Fruit fly (Drosophila melanogaster) whole organism, embryonic: ENCODE results near the gene Tim8.

Experiments
- B-H1 ChIP-seq: fragments of 200-800 bp; sonication (Bioruptor generic); IDR thresholded peaks from 3 replicates; pipeline ENCODE4 v1.3.6; 2022; ENCODE audit warnings: missing biosample characterization, missing genetic modification characterization
- CG10366 ChIP-seq: fragments of 200-800 bp; sonication (Bioruptor generic); IDR thresholded peaks from 2 replicates; pipeline ENCODE4 v1.3.6; 2022; ENCODE audit warnings: missing biosample characterization, missing genetic modification characterization
- CG11456 ChIP-seq: fragments of 200-800 bp; sonication (Bioruptor generic); IDR thresholded peaks from 3 replicates; pipeline ENCODE4 v1.3.6; 2022; ENCODE audit warnings: missing biosample characterization, missing genetic modification characterization
- CG12104 ChIP-seq: fragments of 200-800 bp; sonication (Bioruptor generic); optimal IDR thresholded peaks from 3 replicates; lab custom pipeline; 2016; ENCODE audit warnings: missing biosample characterization, missing genetic modification characterization
- CG15269 ChIP-seq: fragments of 200-800 bp; sonication (Bioruptor generic); optimal IDR thresholded peaks from 2 replicates; lab custom pipeline; 2018; ENCODE audit warnings: missing biosample characterization, mild to moderate bottlenecking, missing genetic modification characterization, moderate library complexity
- CG1832 ChIP-seq: fragments of 200-800 bp; sonication (Bioruptor generic); optimal IDR thresholded peaks from 2 replicates; lab custom pipeline; 2017; ENCODE audit warnings: missing biosample characterization, mild to moderate bottlenecking, missing genetic modification characterization, inconsistent platforms
- CG2678 ChIP-seq: fragments of 200-800 bp; sonication (Bioruptor generic); optimal IDR thresholded peaks from 3 replicates; lab custom pipeline; 2019; ENCODE audit warnings: missing biosample characterization, mild to moderate bottlenecking, missing genetic modification characterization, moderate library complexity
- CG2712 ChIP-seq: fragments of 200-800 bp; optimal IDR thresholded peaks from 3 replicates; lab custom pipeline; 2019; ENCODE audit warnings: missing biosample characterization, mild to moderate bottlenecking, missing genetic modification characterization, moderate library complexity
- CG31365 ChIP-seq: fragments of 200-800 bp; sonication (Bioruptor generic); optimal IDR thresholded peaks from 2 replicates; lab custom pipeline; 2018; ENCODE audit warnings: missing biosample characterization, mild to moderate bottlenecking, missing genetic modification characterization
- CG31388 ChIP-seq: fragments of 200-800 bp; sonication (Bioruptor generic); optimal IDR thresholded peaks from 2 replicates; lab custom pipeline; 2016; ENCODE audit warnings: missing biosample characterization, missing genetic modification characterization
- CG3847 ChIP-seq: fragments of 200-800 bp; sonication (Bioruptor generic); IDR thresholded peaks from 2 replicates; pipeline ENCODE4 v1.3.6; 2022; ENCODE audit warnings: missing biosample characterization, missing genetic modification characterization
- CG42726 ChIP-seq: fragments of 200-800 bp; sonication (Bioruptor generic); IDR thresholded peaks from 2 replicates; pipeline ENCODE4 v1.3.6; 2022; ENCODE audit warnings: missing biosample characterization, missing genetic modification characterization; ENCODE audit not compliant: partially characterized antibody
- CG4328 ChIP-seq: fragments of 200-800 bp; sonication (Bioruptor generic); optimal IDR thresholded peaks from 3 replicates; lab custom pipeline; 2017; ENCODE audit warnings: missing biosample characterization, missing genetic modification reagents, missing genetic modification characterization
- CG6813 ChIP-seq: fragments of 200-800 bp; sonication (Bioruptor generic); optimal IDR thresholded peaks from 2 replicates; lab custom pipeline; 2017; ENCODE audit warnings: missing biosample characterization, missing genetic modification characterization, mild to moderate bottlenecking, moderate library complexity, missing genetic modification reagents
- CG7271 ChIP-seq: fragments of 200-800 bp; sonication (Bioruptor generic); optimal IDR thresholded peaks from 2 replicates; lab custom pipeline; 2018; ENCODE audit warnings: missing biosample characterization, mild to moderate bottlenecking, missing genetic modification characterization, moderate library complexity
- CG9437 ChIP-seq: fragments of 200-800 bp; sonication (Bioruptor generic); optimal IDR thresholded peaks from 2 replicates; lab custom pipeline; 2018; ENCODE audit warnings: missing biosample characterization, mild to moderate bottlenecking, missing genetic modification characterization
- D19A ChIP-seq: fragments of 200-800 bp; optimal IDR thresholded peaks from 3 replicates; lab custom pipeline; 2019; ENCODE audit warnings: missing biosample characterization, mild to moderate bottlenecking, missing genetic modification characterization, moderate library complexity
- Dad ChIP-seq: fragments of 200-800 bp; sonication (Bioruptor generic); optimal IDR thresholded peaks from 3 replicates; lab custom pipeline; 2016; ENCODE audit warnings: missing biosample characterization, missing genetic modification characterization
- Dek ChIP-seq: fragments of 200-800 bp; sonication (Bioruptor generic); optimal IDR thresholded peaks from 3 replicates; lab custom pipeline; 2019; ENCODE audit warnings: missing biosample characterization, mild to moderate bottlenecking, missing genetic modification characterization, moderate library complexity
- GATAe ChIP-seq: fragments of 200-800 bp; sonication (Bioruptor generic); conservative IDR thresholded peaks from 2 replicates; pipeline ENCODE4 v1.3.6; 2022; ENCODE audit warnings: missing biosample characterization, missing genetic modification characterization
- HLH4C ChIP-seq: fragments of 200-800 bp; sonication (Bioruptor generic); IDR thresholded peaks from 3 replicates; pipeline ENCODE4 v1.3.6; 2022; ENCODE audit warnings: missing biosample characterization, missing genetic modification characterization; ENCODE audit not compliant: partially characterized antibody
- Hmx ChIP-seq: fragments of 200-800 bp; sonication (Bioruptor generic); optimal IDR thresholded peaks from 2 replicates; lab custom pipeline; 2016; ENCODE audit warnings: missing biosample characterization, missing genetic modification characterization
- Hsf ChIP-seq: fragments of 200-800 bp; sonication (Bioruptor generic); optimal IDR thresholded peaks from 3 replicates; lab custom pipeline; 2016; ENCODE audit warnings: missing biosample characterization, missing genetic modification characterization
- Nf-YC ChIP-seq: fragments of 200-800 bp; optimal IDR thresholded peaks from 3 replicates; lab custom pipeline; 2019; ENCODE audit warnings: missing biosample characterization, mild to moderate bottlenecking, missing genetic modification characterization, moderate library complexity
- Sry-δ ChIP-seq: fragments of 200-800 bp; sonication (Bioruptor generic); optimal IDR thresholded peaks from 2 replicates; lab custom pipeline; 2016; ENCODE audit warnings: missing biosample characterization, missing genetic modification characterization
- Xrp1 ChIP-seq: fragments of 200-800 bp; sonication (Bioruptor generic); IDR thresholded peaks from 2 replicates; pipeline ENCODE4 v1.3.6; 2022; ENCODE audit warnings: missing biosample characterization, missing genetic modification characterization
- ab ChIP-seq: fragments of 200-800 bp; sonication (Bioruptor generic); optimal IDR thresholded peaks from 2 replicates; lab custom pipeline; 2016; ENCODE audit warnings: missing biosample characterization, missing genetic modification characterization
- abd-A ChIP-seq: fragments of 200-800 bp; sonication (Bioruptor generic); optimal IDR thresholded peaks from 3 replicates; lab custom pipeline; 2019; ENCODE audit warnings: missing biosample characterization, mild to moderate bottlenecking, missing genetic modification characterization, moderate library complexity
- ap ChIP-seq: fragments of 200-800 bp; sonication (Bioruptor generic); IDR thresholded peaks from 2 replicates; pipeline ENCODE4 v1.3.6; 2022; ENCODE audit warnings: missing biosample characterization, missing genetic modification characterization
- croc ChIP-seq: fragments of 200-800 bp; sonication (Bioruptor generic); conservative IDR thresholded peaks from 3 replicates; pipeline ENCODE4 v1.3.6; 2022; ENCODE audit warnings: missing biosample characterization, missing genetic modification characterization
- crp ChIP-seq, 2 experiments: fragments of 200-800 bp; sonication (Bioruptor generic); optimal IDR thresholded peaks; 2 replicates in 1 of 2; 3 replicates in 1 of 2; lab custom pipeline; 2017; ENCODE audit warnings: missing biosample characterization in 2 of 2, missing genetic modification characterization in 2 of 2, mild to moderate bottlenecking in 1 of 2, moderate library complexity in 1 of 2
- cwo ChIP-seq: fragments of 200-800 bp; sonication (Bioruptor generic); optimal IDR thresholded peaks from 3 replicates; lab custom pipeline; 2017; ENCODE audit warnings: missing biosample characterization, missing genetic modification characterization, mild to moderate bottlenecking, moderate library complexity, missing genetic modification reagents
- danr ChIP-seq: fragments of 200-800 bp; sonication (Bioruptor generic); IDR thresholded peaks from 2 replicates; pipeline ENCODE4 v1.3.6; 2022; ENCODE audit warnings: missing biosample characterization, missing genetic modification characterization
- dysf ChIP-seq: fragments of 200-800 bp; sonication (Bioruptor generic); IDR thresholded peaks from 3 replicates; pipeline ENCODE4 v1.3.6; 2022; ENCODE audit warnings: missing biosample characterization, missing genetic modification characterization
- ems ChIP-seq: fragments of 200-800 bp; sonication (Bioruptor generic); optimal IDR thresholded peaks from 3 replicates; lab custom pipeline; 2016; ENCODE audit warnings: missing biosample characterization, missing genetic modification characterization
- esg ChIP-seq: fragments of 200-800 bp; sonication (Bioruptor generic); conservative IDR thresholded peaks from 2 replicates; pipeline ENCODE4 v1.3.6; 2022; ENCODE audit warnings: missing biosample characterization, missing genetic modification characterization
- gcm ChIP-seq: fragments of 200-800 bp; sonication (Bioruptor generic); optimal IDR thresholded peaks from 2 replicates; lab custom pipeline; 2019; ENCODE audit warnings: missing biosample characterization, mild to moderate bottlenecking, missing genetic modification characterization, moderate library complexity
- gem ChIP-seq: fragments of 200-800 bp; sonication (Bioruptor generic); optimal IDR thresholded peaks from 2 replicates; lab custom pipeline; 2019; ENCODE audit warnings: missing biosample characterization, mild to moderate bottlenecking, missing genetic modification characterization, moderate library complexity
- h ChIP-seq: fragments of >200 bp; optimal IDR thresholded peaks from 2 replicates; lab custom pipeline; 2017
- hth ChIP-seq: fragments of >200 bp; optimal IDR thresholded peaks from 2 replicates; lab custom pipeline; 2017; ENCODE audit warnings: inconsistent platforms
- kay ChIP-seq: fragments of 200-800 bp; sonication (Bioruptor generic); optimal IDR thresholded peaks from 2 replicates; lab custom pipeline; 2016; ENCODE audit warnings: missing biosample characterization, missing genetic modification characterization
- lilli ChIP-seq: fragments of 200-800 bp; sonication (Bioruptor generic); optimal IDR thresholded peaks from 3 replicates; lab custom pipeline; 2016; ENCODE audit warnings: missing biosample characterization, missing genetic modification characterization
- lola ChIP-seq, 3 experiments: fragments of >200 bp in 2 of 3; fragments of 200-800 bp in 1 of 3; sonication (Bioruptor generic) in 1 of 3; optimal IDR thresholded peaks; 2 replicates each; lab custom pipeline; 2017 to 2019; ENCODE audit warnings: missing biosample characterization in 3 of 3, missing genetic modification characterization in 3 of 3, mild to moderate bottlenecking in 1 of 3, moderate library complexity in 1 of 3
- luna ChIP-seq: fragments of 200-800 bp; sonication (Bioruptor generic); optimal IDR thresholded peaks from 2 replicates; lab custom pipeline; 2016; ENCODE audit warnings: missing biosample characterization, missing genetic modification characterization
- odd ChIP-seq: fragments of 200-800 bp; sonication (Bioruptor generic); optimal IDR thresholded peaks from 2 replicates; lab custom pipeline; 2017; ENCODE audit warnings: missing biosample characterization, mild to moderate bottlenecking, missing genetic modification characterization
- pnt ChIP-seq: fragments of 200-800 bp; sonication (Bioruptor generic); optimal IDR thresholded peaks from 3 replicates; lab custom pipeline; 2016; ENCODE audit warnings: missing biosample characterization, missing genetic modification characterization
- sna ChIP-seq: fragments of 200-800 bp; sonication (Bioruptor generic); IDR thresholded peaks from 2 replicates; pipeline ENCODE4 v1.3.6; 2022; ENCODE audit warnings: missing biosample characterization, missing genetic modification characterization; ENCODE audit not compliant: partially characterized antibody
- sob ChIP-seq: fragments of 200-800 bp; sonication (Bioruptor generic); IDR thresholded peaks from 2 replicates; pipeline ENCODE4 v1.3.6; 2022; ENCODE audit warnings: missing biosample characterization, missing genetic modification characterization
- tup ChIP-seq: fragments of 200-800 bp; sonication (Bioruptor generic); optimal IDR thresholded peaks from 2 replicates; lab custom pipeline; 2016; ENCODE audit warnings: missing biosample characterization, mild to moderate bottlenecking, missing genetic modification characterization, moderate library complexity
- unc-4 ChIP-seq: fragments of 200-800 bp; sonication (Bioruptor generic); IDR thresholded peaks from 2 replicates; pipeline ENCODE4 v1.3.6; 2022; ENCODE audit warnings: missing biosample characterization, missing genetic modification characterization; ENCODE audit not compliant: partially characterized antibody
- wdn ChIP-seq: fragments of 200-800 bp; sonication (Bioruptor generic); IDR thresholded peaks from 2 replicates; pipeline ENCODE4 v1.3.6; 2022; ENCODE audit warnings: missing biosample characterization, missing genetic modification characterization

Gene Tim8

DNA sequence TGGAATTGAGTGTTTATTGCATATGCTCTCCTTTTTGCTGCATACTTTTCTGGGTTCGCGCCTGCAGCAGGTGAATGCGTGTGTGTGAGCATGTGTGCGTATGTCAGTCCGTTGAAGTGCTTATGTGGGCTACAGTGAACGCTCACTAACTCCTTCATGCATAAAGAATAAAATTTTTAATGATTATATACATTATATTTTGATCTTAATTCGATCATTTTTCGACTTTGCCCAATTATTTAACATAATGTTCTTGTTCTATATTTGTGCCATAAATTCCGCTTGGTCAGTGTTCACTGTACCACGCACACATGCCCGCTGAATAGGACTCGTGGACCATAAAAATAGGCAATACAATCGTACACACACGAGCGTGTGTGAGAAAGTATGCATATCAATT lies 2.5 kb downstream of the Tim8 start (continued):
- TF ChIP-seq danr (GFP tag; lab: Robert Waterston, UW): no peak
- no peak for TF ChIP-seq CG7271 (tag; lab: Kevin White, UChicago)
- TF ChIP-seq gem (tag; lab: Kevin White, UChicago): no peak
- TF ChIP-seq luna: no peak
- peak; percentile 69 for TF ChIP-seq dysf (GFP tag; lab: Robert Waterston, UW)
- TF ChIP-seq D19A (tag; lab: Kevin White, UChicago): no peak
- no peak for TF ChIP-seq h (lab: Kevin White, UChicago)
- TF ChIP-seq sna: no peak
- peak; percentile 30 for TF ChIP-seq lilli
- no peak for TF ChIP-seq CG42726 (GFP tag; lab: Robert Waterston, UW)
- TF ChIP-seq esg (GFP tag; lab: Robert Waterston, UW): no peak
- no peak for TF ChIP-seq CG9437
- peak; percentile 52 for TF ChIP-seq Xrp1 (GFP tag; lab: Robert Waterston, UW)
- no peak for TF ChIP-seq lola (GFP tag; optimal IDR thresholded peaks at IDR 0.05; lab: Kevin White, UChicago)
- no peak for TF ChIP-seq CG4328
- no peak for TF ChIP-seq Hsf (GFP tag; lab: Kevin White, UChicago)
- no peak for TF ChIP-seq CG31365 (tag; lab: Kevin White, UChicago)
- TF ChIP-seq Nf-YC: no peak
- no peak for TF ChIP-seq kay
- 0 out of 3 replicates have a peak, but pooled peaks have one; percentile 47 for TF ChIP-seq CG11456 (GFP tag; lab: Robert Waterston, UW)
- no peak for TF ChIP-seq CG6813
- no peak for TF ChIP-seq abd-A
- peak; percentile 52 for TF ChIP-seq CG10366 (GFP tag; lab: Robert Waterston, UW)
- 0 out of 3 replicates have a peak, but pooled peaks have one; percentile 10 for TF ChIP-seq B-H1 (GFP tag; lab: Robert Waterston, UW)
- peak; percentile 60; the same call in 1 of the 2 replicates for TF ChIP-seq sob (GFP tag; lab: Robert Waterston, UW)
- no peak for TF ChIP-seq HLH4C (GFP tag; lab: Robert Waterston, UW)
- TF ChIP-seq CG3847: no peak
- no peak for TF ChIP-seq ems (GFP tag; lab: Kevin White, UChicago)
- TF ChIP-seq CG2712 (tag; lab: Kevin White, UChicago): peak; percentile 30
- no peak for TF ChIP-seq hth
- no peak for TF ChIP-seq CG1832
- TF ChIP-seq crp (GFP tag; optimal IDR thresholded peaks at IDR 0.05; lab: Kevin White, UChicago): no peak
- no peak for TF ChIP-seq GATAe (GFP tag; lab: Robert Waterston, UW)
- no peak for TF ChIP-seq CG2678
- TF ChIP-seq CG15269 (tag; lab: Kevin White, UChicago): no peak
- no peak for TF ChIP-seq Hmx (GFP tag; lab: Kevin White, UChicago)
- TF ChIP-seq odd: no peak
- no peak for TF ChIP-seq pnt (GFP tag; lab: Kevin White, UChicago)
- no peak for TF ChIP-seq unc-4 (GFP tag; lab: Robert Waterston, UW)
- TF ChIP-seq CG12104 (GFP tag; lab: Kevin White, UChicago): no peak
- peak; percentile 31; the same call in 1 of the 2 replicates for TF ChIP-seq wdn
- TF ChIP-seq Dad (GFP tag; lab: Kevin White, UChicago): no peak
- no peak for TF ChIP-seq Dek (tag; lab: Kevin White, UChicago)
- TF ChIP-seq ab (GFP tag; lab: Kevin White, UChicago): no peak
- TF ChIP-seq CG31388: no peak
- no peak for TF ChIP-seq Sry-δ (GFP tag; lab: Kevin White, UChicago)
- TF ChIP-seq gcm (GFP tag; lab: Kevin White, UChicago): no peak
- TF ChIP-seq tup (GFP tag; lab: Kevin White, UChicago): no peak
- TF ChIP-seq croc (GFP tag; lab: Robert Waterston, UW): peak; percentile 22; the same call in 1 of the 3 replicates
- no peak for TF ChIP-seq cwo
- TF ChIP-seq ap (GFP tag; lab: Robert Waterston, UW): 0 out of 2 replicates have a peak, but pooled peaks have one; percentile 15
